Fruit fly (Drosophila melanogaster): ENCODE data around the gene CG14115.
A peak's percentile ranks its signal among the peaks of the same experiment; 100 is the strongest.

The CG14115 gene

dm6 chr3L:13030055-13030634, 31.1 kb downstream of the CG14115 start (continued):
- TF ChIP-seq CG34406 (GFP tag; optimal IDR thresholded peaks at IDR 0.05), result peak; percentile 20
- TF ChIP-seq CG1621 (tag; optimal IDR thresholded peaks at IDR 0.05), result no peak
- peak; percentile 6 for TF ChIP-seq CG32006 (GFP tag; optimal IDR thresholded peaks at IDR 0.05)

dm6 chr3L:13028740-13029139, 32.5 kb downstream of the CG14115 start, which contains the start of gene CG17672:
Gene CG17672, plus strand, starts transcription at chr3L:13028962.
- TF ChIP-seq fkh (GFP tag; optimal IDR thresholded peaks at IDR 0.05) (no peak), Sox14 (GFP tag; optimal IDR thresholded peaks at IDR 0.05) (no peak), CG10669 (GFP tag; optimal IDR thresholded peaks at IDR 0.05) (no peak), dac (GFP tag; optimal IDR thresholded peaks at IDR 0.05) (no peak), acj6 (GFP tag; optimal IDR thresholded peaks at IDR 0.05) (no peak), Smox (GFP tag; optimal IDR thresholded peaks at IDR 0.05) (no peak), CG6163 (GFP tag; IDR thresholded peaks at IDR 0.05) (peak; percentile 54; the same call in 1 of the 3 replicates), CG34406 (GFP tag; optimal IDR thresholded peaks at IDR 0.05) (no peak), CG3032 (tag; optimal IDR thresholded peaks at IDR 0.05) (no peak), Hr4 (GFP tag; optimal IDR thresholded peaks at IDR 0.05) (no peak), Eip75B (GFP tag; optimal IDR thresholded peaks at IDR 0.05) (peak; percentile 6), CG16779 (tag; optimal IDR thresholded peaks at IDR 0.05) (peak; percentile 9), dsx (GFP tag; optimal IDR thresholded peaks at IDR 0.05; ENCODE audit: poor library complexity, severe bottlenecking) (peak; percentile 42), topi (GFP tag; optimal IDR thresholded peaks at IDR 0.05) (peak; percentile 6), CG11294 (GFP tag; IDR thresholded peaks at IDR 0.05) (no peak), Eip93F (GFP tag; optimal IDR thresholded peaks at IDR 0.05) (no peak), ss (GFP tag; optimal IDR thresholded peaks at IDR 0.05) (peak in 1 of 2 experiments; percentile 40), CG1621 (tag; optimal IDR thresholded peaks at IDR 0.05) (peak; percentile 60), CG8119 (GFP tag; IDR thresholded peaks at IDR 0.05) (peak; percentile 29; the same call in 1 of the 3 replicates), Gug (GFP tag; IDR thresholded peaks at IDR 0.05) (no peak), CG32006 (GFP tag; optimal IDR thresholded peaks at IDR 0.05) (no peak), vri (GFP tag; optimal IDR thresholded peaks at IDR 0.05) (no peak), cyc (GFP tag; optimal IDR thresholded peaks at IDR 0.05) (no peak), CG6808 (GFP tag; optimal IDR thresholded peaks at IDR 0.05) (no peak), Lpt (GFP tag; optimal IDR thresholded peaks at IDR 0.05) (peak; percentile 2), CG7368 (GFP tag; optimal IDR thresholded peaks at IDR 0.05) (no peak), CG4318 (GFP tag; optimal IDR thresholded peaks at IDR 0.05) (no peak), CG31627 (GFP tag; optimal IDR thresholded peaks at IDR 0.05) (no peak), net (GFP tag; optimal IDR thresholded peaks at IDR 0.05) (peak; percentile 2), fd85E (GFP tag; optimal IDR thresholded peaks at IDR 0.05) (no peak), Eip78C (GFP tag) (peak; percentile 49), spab (GFP tag; optimal IDR thresholded peaks at IDR 0.05) (no peak), CG15336 (GFP tag; IDR thresholded peaks at IDR 0.05) (peak; percentile 61; the same call in 1 of the 2 replicates), Met (GFP tag; optimal IDR thresholded peaks at IDR 0.05) (peak; percentile 22), Sox102F (GFP tag; optimal IDR thresholded peaks at IDR 0.05) (peak; percentile 17), pdm3 (GFP tag; optimal IDR thresholded peaks at IDR 0.05) (no peak), Hr39 (GFP tag; optimal IDR thresholded peaks at IDR 0.05) (no peak), CG9139 (GFP tag; optimal IDR thresholded peaks at IDR 0.05) (no peak), CG8319 (GFP tag; optimal IDR thresholded peaks at IDR 0.05) (no peak), Ets21C (GFP tag; optimal IDR thresholded peaks at IDR 0.05) (no peak), svp (GFP tag) (no peak), salr (GFP tag; optimal IDR thresholded peaks at IDR 0.05) (no peak), CG3919 (GFP tag; optimal IDR thresholded peaks at IDR 0.05) (peak; percentile 79), lz (GFP tag; optimal IDR thresholded peaks at IDR 0.05) (no peak), CG10631 (GFP tag; optimal IDR thresholded peaks at IDR 0.05) (no peak), CG11902 (GFP tag; optimal IDR thresholded peaks at IDR 0.05) (no peak), CG8632 (GFP tag; optimal IDR thresholded peaks at IDR 0.05) (no peak), eg (GFP tag; IDR thresholded peaks at IDR 0.05) (0 out of 3 replicates have a peak, but pooled peaks have one; percentile 59)
